Fruit fly (Drosophila melanogaster): Measurements from ENCODE around the gene snRNP-U1-70K.

The snRNP-U1-70K gene

dm6 chr2L:6968013-6968517 lies 3.5 kb downstream of the snRNP-U1-70K start (continued):
- TF ChIP-seq grn (GFP tag; optimal IDR thresholded peaks at IDR 0.05) (no peak), CG18764 (GFP tag; optimal IDR thresholded peaks at IDR 0.05) (no peak), gsb-n (tag; optimal IDR thresholded peaks at IDR 0.05) (peak; percentile 15), CG4820 (GFP tag; optimal IDR thresholded peaks at IDR 0.05) (peak; percentile 26), CG11398 (GFP tag; optimal IDR thresholded peaks at IDR 0.05) (peak; percentile 53), dmrt11E (tag; optimal IDR thresholded peaks at IDR 0.05) (peak; percentile 30), Dip3 (GFP tag; optimal IDR thresholded peaks at IDR 0.05) (no peak), repo (GFP tag; optimal IDR thresholded peaks at IDR 0.05) (peak; percentile 23), ap (GFP tag; IDR thresholded peaks at IDR 0.05) (no peak), CG7372 (GFP tag; IDR thresholded peaks at IDR 0.05) (no peak), Hmr (GFP tag; optimal IDR thresholded peaks at IDR 0.05) (peak; percentile 52), MESR4 (GFP tag; optimal IDR thresholded peaks at IDR 0.05) (peak; percentile 93), CG15479 (GFP tag; optimal IDR thresholded peaks at IDR 0.05) (no peak), lmd (GFP tag; IDR thresholded peaks at IDR 0.05) (no peak; the same call in 1 of the 2 replicates), Oli (tag; optimal IDR thresholded peaks at IDR 0.05) (peak; percentile 27), ken (GFP tag; IDR thresholded peaks at IDR 0.05) (no peak; the same call in 2 of the 3 replicates), B-H2 (GFP tag; optimal IDR thresholded peaks at IDR 0.05) (no peak), Ets97D (GFP tag; optimal IDR thresholded peaks at IDR 0.05) (peak; percentile 49), Blimp-1 (GFP tag; optimal IDR thresholded peaks at IDR 0.05) (no peak), CG31224 (GFP tag; IDR thresholded peaks at IDR 0.05) (0 out of 2 replicates have a peak, but pooled peaks have one; percentile 6), YL-1 (GFP tag; optimal IDR thresholded peaks at IDR 0.05) (peak; percentile 22), CG6765 (GFP tag; optimal IDR thresholded peaks at IDR 0.05) (no peak), dati (GFP tag; IDR thresholded peaks at IDR 0.05) (no peak), ftz-f1 (GFP tag; optimal IDR thresholded peaks at IDR 0.05) (no peak), Nf-YA (GFP tag; IDR thresholded peaks at IDR 0.05) (0 out of 2 replicates have a peak, but pooled peaks have one; percentile 34), CG6854 (GFP tag; optimal IDR thresholded peaks at IDR 0.05) (peak; percentile 60), chm (GFP tag; IDR thresholded peaks at IDR 0.05) (0 out of 2 replicates have a peak, but pooled peaks have one; percentile 18), CG6254 (GFP tag; optimal IDR thresholded peaks at IDR 0.05) (peak; percentile 17), Hand (GFP tag; optimal IDR thresholded peaks at IDR 0.05) (no peak), CG10209 (GFP tag; optimal IDR thresholded peaks at IDR 0.05) (peak; percentile 27), CG14014 (GFP tag; IDR thresholded peaks at IDR 0.05) (peak; percentile 22), CG11093 (GFP tag; IDR thresholded peaks at IDR 0.05) (0 out of 3 replicates have a peak, but pooled peaks have one; percentile 14), CG34224 (GFP tag; IDR thresholded peaks at IDR 0.05; ENCODE audit: partially characterized antibody) (peak; percentile 64), sob (GFP tag; IDR thresholded peaks at IDR 0.05) (no peak; the same call in 1 of the 2 replicates), Oaz (GFP tag; IDR thresholded peaks at IDR 0.05) (no peak), zen (tag; optimal IDR thresholded peaks at IDR 0.05) (no peak), br (optimal IDR thresholded peaks at IDR 0.05) (no peak), Ets65A (GFP tag) (peak; percentile 89), az2 (GFP tag; optimal IDR thresholded peaks at IDR 0.05) (peak; percentile 40), CG8944 (GFP tag; optimal IDR thresholded peaks at IDR 0.05) (peak; percentile 42), chn (GFP tag; optimal IDR thresholded peaks at IDR 0.05) (peak; percentile 43), crc (GFP tag; optimal IDR thresholded peaks at IDR 0.05) (peak; percentile 28), Antp (GFP tag; optimal IDR thresholded peaks at IDR 0.05) (peak; percentile 56), ssp (GFP tag; IDR thresholded peaks at IDR 0.05) (0 out of 2 replicates have a peak, but pooled peaks have one; percentile 20), trh (GFP tag; optimal IDR thresholded peaks at IDR 0.05) (no peak), ara (GFP tag; IDR thresholded peaks at IDR 0.05) (no peak), CG4854 (GFP tag; optimal IDR thresholded peaks at IDR 0.05) (peak; percentile 30), bsh (GFP tag; optimal IDR thresholded peaks at IDR 0.05) (peak in 1 of 2 experiments; percentile 68), Dll (GFP tag; IDR thresholded peaks at IDR 0.05; ENCODE audit: partially characterized antibody) (peak; percentile 96), Gug (GFP tag; IDR thresholded peaks at IDR 0.05) (peak; percentile 67), CG12236 (GFP tag; optimal IDR thresholded peaks at IDR 0.05) (no peak)
